Worm (Caenorhabditis elegans): ENCODE results near the gene F25F2.1.

Gene F25F2.1

DNA sequence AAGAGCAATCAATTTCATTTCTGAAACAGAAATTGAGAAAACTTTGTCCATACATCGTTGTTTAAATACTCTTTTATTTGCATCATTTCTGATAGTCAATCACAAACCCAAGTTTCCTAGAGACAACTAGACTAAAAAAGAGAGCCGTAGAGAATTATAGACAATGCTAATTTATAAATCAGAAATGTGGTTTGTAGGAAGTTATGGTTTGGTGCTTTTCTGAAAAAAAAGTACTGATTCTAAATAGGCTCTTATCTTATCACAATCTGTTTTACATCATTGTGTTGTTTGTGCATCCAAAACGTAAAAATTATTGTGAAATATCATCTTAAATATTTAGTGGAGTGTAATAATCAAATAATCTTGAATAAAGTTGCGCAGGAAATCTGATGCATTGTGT lies 31.9 kb downstream of the F25F2.1 start, which contains the start of gene ugt-62 (continued):
- TF ChIP-seq mdl-1 (tag; optimal IDR thresholded peaks at IDR 0.05) (no peak), hif-1 (tag; optimal IDR thresholded peaks at IDR 0.05) (no peak), lim-7 (GFP tag; IDR thresholded peaks at IDR 0.05) (no peak), lin-15B (tag; optimal IDR thresholded peaks at IDR 0.05) (no peak), dve-1 (tag; optimal IDR thresholded peaks at IDR 0.05; ENCODE audit: insufficient read depth) (peak; percentile 82), lsy-2 (tag; optimal IDR thresholded peaks at IDR 0.05) (no peak), lin-13 (GFP tag; optimal IDR thresholded peaks at IDR 0.05) (no peak), arid-1 (GFP tag; conservative IDR thresholded peaks at IDR 0.05) (no peak), dpl-1 (GFP tag; optimal IDR thresholded peaks at IDR 0.05) (no peak), madf-9 (GFP tag; conservative IDR thresholded peaks at IDR 0.05) (no peak), Y5F2A.4 (GFP tag; optimal IDR thresholded peaks at IDR 0.05) (no peak), lin-38 (GFP tag; IDR thresholded peaks at IDR 0.05) (no peak), nhr-111 (GFP tag; optimal IDR thresholded peaks at IDR 0.05) (no peak), lir-3 (tag; optimal IDR thresholded peaks at IDR 0.05) (no peak), skn-1 (tag; optimal IDR thresholded peaks at IDR 0.05) (no peak), spr-1 (tag; optimal IDR thresholded peaks at IDR 0.05) (no peak), ceh-82 (tag; optimal IDR thresholded peaks at IDR 0.05) (no peak), R02D3.7 (tag; optimal IDR thresholded peaks at IDR 0.05) (no peak), hlh-11 (tag; optimal IDR thresholded peaks at IDR 0.05) (peak; percentile 76), rbr-2 (tag; optimal IDR thresholded peaks at IDR 0.05) (no peak), nhr-42 (GFP tag; IDR thresholded peaks at IDR 0.05) (no peak), nhr-102 (tag; optimal IDR thresholded peaks at IDR 0.05) (peak; percentile 26), zfp-2 (tag; optimal IDR thresholded peaks at IDR 0.05) (no peak), lin-29 (GFP tag; IDR thresholded peaks at IDR 0.05) (no peak), mes-2 (tag; optimal IDR thresholded peaks at IDR 0.05; ENCODE audit: poor library complexity, severe bottlenecking) (peak; percentile 9), gei-8 (GFP tag; optimal IDR thresholded peaks at IDR 0.05) (no peak), spr-3 (GFP tag; optimal IDR thresholded peaks at IDR 0.05) (no peak), daf-12 (tag; optimal IDR thresholded peaks at IDR 0.05) (no peak), F44E2.7 (GFP tag; IDR thresholded peaks at IDR 0.05) (no peak), madf-5 (GFP tag; IDR thresholded peaks at IDR 0.05) (no peak), ceh-28 (tag; optimal IDR thresholded peaks at IDR 0.05) (no peak), zip-2 (tag; optimal IDR thresholded peaks at IDR 0.05) (no peak), F49E8.2 (tag; optimal IDR thresholded peaks at IDR 0.05; ENCODE audit: borderline replicate concordance) (no peak), unc-130 (GFP tag; optimal IDR thresholded peaks at IDR 0.05) (no peak), pqm-1 (tag; optimal IDR thresholded peaks at IDR 0.05) (peak; percentile 99), T20F7.1 (GFP tag; optimal IDR thresholded peaks at IDR 0.05) (peak; percentile 53)

DNA sequence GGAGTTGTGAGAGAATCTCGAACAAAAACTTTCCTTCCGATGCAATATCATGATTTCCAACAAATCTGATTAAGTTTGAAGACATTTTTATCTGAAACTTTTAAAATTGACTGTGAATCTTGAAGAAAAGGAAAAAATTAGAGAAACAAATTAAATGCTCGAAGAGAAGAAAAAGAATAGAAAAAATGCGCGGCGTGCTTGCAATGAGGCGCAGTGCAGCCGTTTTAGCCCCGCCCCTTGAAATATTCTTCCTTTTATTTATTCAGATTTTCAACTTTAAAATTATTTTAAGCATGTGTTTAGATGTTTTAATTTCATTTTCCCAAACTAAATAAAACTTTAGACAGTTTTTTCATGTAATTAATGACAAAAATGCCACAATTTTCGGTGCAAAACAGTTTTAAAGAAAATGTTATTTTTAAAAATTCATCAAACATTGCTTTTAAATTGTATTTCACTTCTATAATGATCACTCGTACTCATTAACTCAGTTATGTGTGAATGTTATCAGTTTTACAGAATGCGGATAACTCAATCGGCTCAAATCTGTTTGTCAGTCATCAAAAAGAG lies 33.8 kb downstream of the F25F2.1 start, which contains the start of the genes mrps-34 and cisd-3.1:
Gene mrps-34, minus strand, starts transcription at position 91 of the 570 bp plus-strand sequence.
Gene cisd-3.1, plus strand, starts transcription at position 520 of the 570 bp plus-strand sequence.
- TF ChIP-seq lsy-2 (tag; optimal IDR thresholded peaks at IDR 0.05) (peak in 1 of 2 experiments; percentile 46), mes-2 (tag; optimal IDR thresholded peaks at IDR 0.05; ENCODE audit: poor library complexity, severe bottlenecking) (peak; percentile 54), dpl-1 (GFP tag; optimal IDR thresholded peaks at IDR 0.05) (peak; percentile 25), R02D3.7 (tag; optimal IDR thresholded peaks at IDR 0.05) (no peak), lin-15B (tag; optimal IDR thresholded peaks at IDR 0.05) (no peak), mep-1 (tag; optimal IDR thresholded peaks at IDR 0.05) (peak; percentile 20)

DNA sequence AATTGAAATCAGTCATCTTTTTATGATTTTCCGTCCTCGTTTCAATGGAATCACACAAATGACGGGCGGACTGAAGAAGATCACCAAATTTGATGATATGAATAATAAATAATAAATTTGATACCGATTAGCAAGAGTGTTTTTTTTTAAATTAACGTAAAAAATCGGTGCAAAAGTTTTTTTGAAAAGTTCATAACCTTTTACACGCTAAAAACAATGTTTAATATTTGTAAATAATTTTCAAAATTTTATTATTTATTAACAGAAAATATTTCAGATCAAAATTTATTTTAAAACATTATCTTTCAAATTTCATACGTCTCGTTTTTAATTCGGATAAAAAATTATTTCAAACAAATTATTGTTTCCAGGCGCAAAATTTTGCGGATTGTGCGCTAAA lies 36.3 kb downstream of the F25F2.1 start, which contains the start of gene M88.3:
Gene M88.3, minus strand, starts transcription at position 101 of the 400 bp plus-strand sequence.
- TF ChIP-seq daf-8 (GFP tag; IDR thresholded peaks at IDR 0.05) (no peak), spr-3 (GFP tag; optimal IDR thresholded peaks at IDR 0.05) (no peak), Y48G9A.11 (GFP tag; IDR thresholded peaks at IDR 0.05) (no peak)
